Fruit fly (Drosophila melanogaster) whole organism, prepupa: ENCODE results near the gene Pka-C1.

Source experiments
- Blimp-1 ChIP-seq: fragments of 200-800 bp; sonication (Bioruptor generic); optimal IDR thresholded peaks from 3 replicates; lab custom pipeline; 2017; ENCODE audit warnings: missing biosample characterization, missing genetic modification characterization, mild to moderate bottlenecking, moderate library complexity, missing genetic modification reagents
- CG10631 ChIP-seq: fragments of 200-800 bp; sonication (Bioruptor generic); optimal IDR thresholded peaks from 2 replicates; lab custom pipeline; 2016; ENCODE audit warnings: missing biosample characterization, missing genetic modification characterization
- CG11294 ChIP-seq: fragments of 200-800 bp; sonication (Bioruptor generic); IDR thresholded peaks from 2 replicates; pipeline ENCODE4 v1.3.6; 2022; ENCODE audit warnings: missing biosample characterization, missing genetic modification characterization
- CG11762 ChIP-seq: fragments of 200-800 bp; sonication (Bioruptor generic); optimal IDR thresholded peaks from 3 replicates; lab custom pipeline; 2016; ENCODE audit warnings: missing biosample characterization, missing genetic modification characterization; ENCODE audit not compliant: insufficient read depth
- CG11902 ChIP-seq: fragments of 200-800 bp; sonication (Bioruptor generic); optimal IDR thresholded peaks from 3 replicates; lab custom pipeline; 2016; ENCODE audit warnings: missing biosample characterization, missing genetic modification characterization
- CG15336 ChIP-seq: fragments of 200-800 bp; sonication (Bioruptor generic); IDR thresholded peaks from 2 replicates; pipeline ENCODE4 v1.3.6; 2022; ENCODE audit warnings: missing biosample characterization, missing genetic modification characterization
- CG16779 ChIP-seq: fragments of 200-800 bp; sonication (Bioruptor generic); optimal IDR thresholded peaks from 3 replicates; lab custom pipeline; 2017; ENCODE audit warnings: missing biosample characterization, mild to moderate bottlenecking, missing genetic modification characterization
- CG3032 ChIP-seq: fragments of 200-800 bp; optimal IDR thresholded peaks from 2 replicates; lab custom pipeline; 2019; ENCODE audit warnings: missing biosample characterization, mild to moderate bottlenecking, missing genetic modification characterization, moderate library complexity
- CG31627 ChIP-seq: fragments of 200-800 bp; sonication (Bioruptor generic); optimal IDR thresholded peaks from 3 replicates; lab custom pipeline; 2016; ENCODE audit warnings: missing biosample characterization, missing genetic modification characterization
- CG32006 ChIP-seq: fragments of 200-800 bp; sonication (Bioruptor generic); optimal IDR thresholded peaks from 3 replicates; lab custom pipeline; 2017; ENCODE audit warnings: missing biosample characterization, mild to moderate bottlenecking, missing genetic modification characterization
- CG3919 ChIP-seq: fragments of 200-800 bp; sonication (Bioruptor generic); optimal IDR thresholded peaks from 3 replicates; lab custom pipeline; 2016; ENCODE audit warnings: missing biosample characterization, missing genetic modification characterization
- CG4318 ChIP-seq: fragments of 200-800 bp; sonication (Bioruptor generic); optimal IDR thresholded peaks from 3 replicates; lab custom pipeline; 2017; ENCODE audit warnings: missing biosample characterization, mild to moderate bottlenecking, missing genetic modification characterization
- CG6163 ChIP-seq: fragments of 200-800 bp; sonication (Bioruptor generic); IDR thresholded peaks from 3 replicates; pipeline ENCODE4 v1.3.6; 2022; ENCODE audit warnings: missing biosample characterization, missing genetic modification characterization
- CG6792 ChIP-seq: fragments of 200-800 bp; sonication (Bioruptor generic); optimal IDR thresholded peaks from 3 replicates; lab custom pipeline; 2016; ENCODE audit warnings: missing biosample characterization, missing genetic modification characterization
- CG7368 ChIP-seq: fragments of 200-800 bp; sonication (Bioruptor generic); optimal IDR thresholded peaks from 3 replicates; lab custom pipeline; 2016; ENCODE audit warnings: missing biosample characterization, missing genetic modification characterization
- CG8632 ChIP-seq: fragments of 200-800 bp; sonication (Bioruptor generic); optimal IDR thresholded peaks from 3 replicates; lab custom pipeline; 2016; ENCODE audit warnings: missing biosample characterization, missing genetic modification characterization
- Eip75B ChIP-seq: fragments of 200-800 bp; sonication (Bioruptor generic); optimal IDR thresholded peaks from 3 replicates; lab custom pipeline; 2016; ENCODE audit warnings: missing biosample characterization, missing genetic modification characterization
- Eip78C ChIP-seq: fragments of 200-800 bp; sonication (Bioruptor generic); peaks from one replicate; lab custom pipeline; 2016; ENCODE audit warnings: missing biosample characterization, missing genetic modification characterization
- Ets21C ChIP-seq: fragments of 200-800 bp; sonication (Bioruptor generic); optimal IDR thresholded peaks from 3 replicates; lab custom pipeline; 2016; ENCODE audit warnings: missing biosample characterization, missing genetic modification characterization
- Ets96B ChIP-seq: fragments of 200-800 bp; optimal IDR thresholded peaks from 2 replicates; lab custom pipeline; 2019; ENCODE audit warnings: missing biosample characterization, mild to moderate bottlenecking, missing genetic modification characterization, moderate library complexity
- Hr38 ChIP-seq: sonication (Bioruptor generic); optimal IDR thresholded peaks from 2 replicates; lab custom pipeline; 2016; ENCODE audit warnings: missing biosample characterization, missing genetic modification characterization
- Hr39 ChIP-seq: fragments of 200-800 bp; sonication (Bioruptor generic); optimal IDR thresholded peaks from 2 replicates; lab custom pipeline; 2016; ENCODE audit warnings: missing biosample characterization, missing genetic modification characterization
- Hr4 ChIP-seq: fragments of 200-800 bp; sonication (Bioruptor generic); optimal IDR thresholded peaks from 3 replicates; lab custom pipeline; 2016; ENCODE audit warnings: missing biosample characterization, missing genetic modification characterization
- Lpt ChIP-seq: fragments of 200-800 bp; sonication (Bioruptor generic); optimal IDR thresholded peaks from 3 replicates; lab custom pipeline; 2016; ENCODE audit warnings: missing biosample characterization, missing genetic modification characterization
- Met ChIP-seq: fragments of 200-800 bp; sonication (Bioruptor generic); optimal IDR thresholded peaks from 3 replicates; lab custom pipeline; 2016; ENCODE audit warnings: missing biosample characterization, missing genetic modification characterization
- OdsH ChIP-seq: fragments of 200-800 bp; sonication (Bioruptor generic); optimal IDR thresholded peaks from 3 replicates; lab custom pipeline; 2016; ENCODE audit warnings: missing biosample characterization, missing genetic modification characterization
- Sox14 ChIP-seq: fragments of 200-800 bp; sonication (Bioruptor generic); optimal IDR thresholded peaks from 3 replicates; lab custom pipeline; 2016; ENCODE audit warnings: missing biosample characterization, missing genetic modification characterization
- Sox15 ChIP-seq: fragments of 200-800 bp; sonication (Bioruptor generic); optimal IDR thresholded peaks from 3 replicates; lab custom pipeline; 2016; ENCODE audit warnings: missing biosample characterization, missing genetic modification characterization
- achi ChIP-seq: fragments of 200-800 bp; sonication (Bioruptor generic); optimal IDR thresholded peaks from 3 replicates; lab custom pipeline; 2016; ENCODE audit warnings: missing biosample characterization, missing genetic modification characterization
- acj6 ChIP-seq: fragments of 200-800 bp; sonication (Bioruptor generic); optimal IDR thresholded peaks from 3 replicates; lab custom pipeline; 2016; ENCODE audit warnings: missing biosample characterization, missing genetic modification characterization
- dac ChIP-seq: fragments of 200-800 bp; sonication (Bioruptor generic); optimal IDR thresholded peaks from 2 replicates; lab custom pipeline; 2017; ENCODE audit warnings: missing biosample characterization, mild to moderate bottlenecking, missing genetic modification characterization
- dsx ChIP-seq: fragments of 200-800 bp; optimal IDR thresholded peaks from 3 replicates; lab custom pipeline; 2019; ENCODE audit warnings: missing biosample characterization, mild to moderate bottlenecking, missing genetic modification characterization, moderate library complexity; ENCODE audit not compliant: poor library complexity, severe bottlenecking
- eg ChIP-seq: fragments of 200-800 bp; sonication (Bioruptor generic); IDR thresholded peaks from 3 replicates; pipeline ENCODE4 v1.3.6; 2022; ENCODE audit warnings: missing biosample characterization, missing genetic modification characterization
- fd85E ChIP-seq: fragments of 200-800 bp; sonication (Bioruptor generic); optimal IDR thresholded peaks from 3 replicates; lab custom pipeline; 2016; ENCODE audit warnings: missing biosample characterization, missing genetic modification characterization
- net ChIP-seq: fragments of 200-800 bp; sonication (Bioruptor generic); optimal IDR thresholded peaks from 3 replicates; lab custom pipeline; 2016; ENCODE audit warnings: missing biosample characterization, missing genetic modification characterization
- pdm3 ChIP-seq: fragments of 200-800 bp; sonication (Bioruptor generic); optimal IDR thresholded peaks from 3 replicates; lab custom pipeline; 2016; ENCODE audit warnings: missing biosample characterization, missing genetic modification characterization
- salr ChIP-seq, 2 experiments: fragments of 200-800 bp; sonication (Bioruptor generic); optimal IDR thresholded peaks; 3 replicates each; lab custom pipeline; 2016 to 2018; ENCODE audit warnings: missing biosample characterization in 2 of 2, missing genetic modification characterization in 2 of 2, mild to moderate bottlenecking in 1 of 2
- spab ChIP-seq: fragments of 200-800 bp; sonication (Bioruptor generic); optimal IDR thresholded peaks from 2 replicates; lab custom pipeline; 2017; ENCODE audit warnings: missing biosample characterization, mild to moderate bottlenecking, missing genetic modification characterization, missing genetic modification reagents
- ss ChIP-seq, 2 experiments: fragments of 200-800 bp; sonication (Bioruptor generic); optimal IDR thresholded peaks; 2 replicates in 1 of 2; 3 replicates in 1 of 2; lab custom pipeline; 2017 to 2018; ENCODE audit warnings: mild to moderate bottlenecking in 2 of 2, missing biosample characterization in 2 of 2, missing genetic modification characterization in 2 of 2, moderate library complexity in 1 of 2
- vri ChIP-seq: fragments of 200-800 bp; sonication (Bioruptor generic); optimal IDR thresholded peaks from 3 replicates; lab custom pipeline; 2016; ENCODE audit warnings: missing biosample characterization, mild to moderate bottlenecking, missing genetic modification characterization

Pka-C1 gene

dm6 chr2L:9660516-9660920 lies 38.6 kb downstream of the Pka-C1 start (continued):
- TF ChIP-seq spab (GFP tag; lab: Kevin White, UChicago) (peak; percentile 49), vri (GFP tag; lab: Kevin White, UChicago) (no peak), CG11762 (GFP tag; lab: Kevin White, UChicago) (no peak), ss (GFP tag; optimal IDR thresholded peaks at IDR 0.05; lab: Kevin White, UChicago) (no peak), acj6 (no peak), CG6163 (GFP tag; lab: Robert Waterston, UW) (0 out of 3 replicates have a peak, but pooled peaks have one; percentile 7), CG32006 (GFP tag; lab: Kevin White, UChicago) (peak; percentile 64), Eip78C (GFP tag; lab: Kevin White, UChicago) (peak; percentile 19), Hr4 (GFP tag; lab: Kevin White, UChicago) (peak; percentile 44), Hr39 (GFP tag; lab: Kevin White, UChicago) (no peak), CG31627 (GFP tag; lab: Kevin White, UChicago) (peak; percentile 4), CG6792 (no peak), CG3032 (tag; lab: Kevin White, UChicago) (no peak), pdm3 (peak; percentile 21), fd85E (GFP tag; lab: Kevin White, UChicago) (no peak), eg (GFP tag; lab: Robert Waterston, UW) (peak; percentile 52; the same call in 2 of the 3 replicates), CG7368 (GFP tag; lab: Kevin White, UChicago) (no peak), Sox14 (GFP tag; lab: Kevin White, UChicago) (peak; percentile 20), CG15336 (GFP tag; lab: Robert Waterston, UW) (peak; percentile 49; the same call in 1 of the 2 replicates), CG8632 (peak; percentile 26), achi (GFP tag; lab: Kevin White, UChicago) (peak; percentile 37), salr (GFP tag; optimal IDR thresholded peaks at IDR 0.05; lab: Kevin White, UChicago) (no peak), Ets96B (peak; percentile 39), Met (GFP tag; lab: Kevin White, UChicago) (peak; percentile 51), Sox15 (no peak), CG3919 (GFP tag; lab: Kevin White, UChicago) (peak; percentile 15), CG16779 (tag; lab: Kevin White, UChicago) (peak; percentile 32)
- TF ChIP-seq, all 60 proteins: peak for 28

dm6 chr2L:9657269-9658191 lies 41.6 kb downstream of the Pka-C1 start:
- TF ChIP-seq dsx (no peak), CG11902 (no peak), dac (GFP tag; lab: Kevin White, UChicago) (no peak), CG15336 (GFP tag; lab: Robert Waterston, UW) (no peak), achi (GFP tag; lab: Kevin White, UChicago) (no peak), Blimp-1 (GFP tag; lab: Kevin White, UChicago) (no peak), Eip75B (GFP tag; lab: Kevin White, UChicago) (no peak), Ets96B (no peak), Hr4 (GFP tag; lab: Kevin White, UChicago) (no peak), CG10631 (no peak)

- TF ChIP-seq Ets21C (GFP tag; lab: Kevin White, UChicago) (no peak), acj6 (no peak), CG11294 (no peak), net (GFP tag; lab: Kevin White, UChicago) (no peak), CG4318 (GFP tag; lab: Kevin White, UChicago) (no peak), CG11762 (GFP tag; lab: Kevin White, UChicago) (no peak), Hr38 (GFP tag; lab: Kevin White, UChicago) (no peak), Lpt (GFP tag; lab: Kevin White, UChicago) (no peak), Eip75B (GFP tag; lab: Kevin White, UChicago) (no peak), OdsH (no peak)
Measured at dm6 chr2L:9656300-9656699, 42.8 kb downstream of the Pka-C1 start, which contains the start of gene CG33299. CG33299 (plus strand) TSS chr2L:9656600.
